Fruit fly (Drosophila melanogaster) whole organism, embryonic: ENCODE results near the gene hiro.

ENCODE experiments used
- Aef1 ChIP-seq: fragments of 200-800 bp; sonication (Bioruptor generic); IDR thresholded peaks from 3 replicates; pipeline ENCODE4 v1.3.6; 2022; ENCODE audit warnings: missing biosample characterization, missing genetic modification characterization
- CG11695 ChIP-seq: fragments of 200-800 bp; sonication (Bioruptor generic); IDR thresholded peaks from 3 replicates; pipeline ENCODE4 v1.3.6; 2022; ENCODE audit warnings: missing biosample characterization, missing genetic modification characterization
- CG12071 ChIP-seq: fragments of 200-800 bp; sonication (Bioruptor generic); optimal IDR thresholded peaks from 3 replicates; lab custom pipeline; 2018; ENCODE audit warnings: missing biosample characterization, mild to moderate bottlenecking, missing genetic modification characterization
- CG12104 ChIP-seq: fragments of 200-800 bp; sonication (Bioruptor generic); optimal IDR thresholded peaks from 3 replicates; lab custom pipeline; 2016; ENCODE audit warnings: missing biosample characterization, missing genetic modification characterization
- CG12155 ChIP-seq: fragments of 200-800 bp; sonication (Bioruptor generic); optimal IDR thresholded peaks from 3 replicates; lab custom pipeline; 2016; ENCODE audit warnings: missing biosample characterization, missing genetic modification characterization
- CG12942 ChIP-seq: fragments of 200-800 bp; sonication (Bioruptor generic); optimal IDR thresholded peaks from 3 replicates; lab custom pipeline; 2016; ENCODE audit warnings: missing biosample characterization, missing genetic modification characterization
- CG15269 ChIP-seq: fragments of 200-800 bp; sonication (Bioruptor generic); optimal IDR thresholded peaks from 2 replicates; lab custom pipeline; 2018; ENCODE audit warnings: missing biosample characterization, mild to moderate bottlenecking, missing genetic modification characterization, moderate library complexity
- CG16813 ChIP-seq: fragments of 200-800 bp; sonication (Bioruptor generic); IDR thresholded peaks from 3 replicates; pipeline ENCODE4 v1.3.6; 2022; ENCODE audit warnings: missing biosample characterization, missing genetic modification characterization; ENCODE audit not compliant: partially characterized antibody
- CG17359 ChIP-seq: fragments of 200-800 bp; sonication (Bioruptor generic); optimal IDR thresholded peaks from 3 replicates; lab custom pipeline; 2018; ENCODE audit warnings: missing biosample characterization, mild to moderate bottlenecking, missing genetic modification characterization, moderate library complexity
- CG17912 ChIP-seq: fragments of 200-800 bp; sonication (Bioruptor generic); optimal IDR thresholded peaks from 2 replicates; lab custom pipeline; 2018; ENCODE audit warnings: missing biosample characterization, mild to moderate bottlenecking, missing genetic modification characterization
- CG1832 ChIP-seq: fragments of 200-800 bp; sonication (Bioruptor generic); optimal IDR thresholded peaks from 2 replicates; lab custom pipeline; 2017; ENCODE audit warnings: missing biosample characterization, mild to moderate bottlenecking, missing genetic modification characterization, inconsistent platforms
- CG30020 ChIP-seq: fragments of 200-800 bp; optimal IDR thresholded peaks from 2 replicates; lab custom pipeline; 2019; ENCODE audit warnings: missing biosample characterization, mild to moderate bottlenecking, missing genetic modification characterization, moderate library complexity
- CG30403 ChIP-seq: fragments of 200-800 bp; sonication (Bioruptor generic); optimal IDR thresholded peaks from 3 replicates; lab custom pipeline; 2016; ENCODE audit warnings: missing biosample characterization, missing genetic modification characterization
- CG3065 ChIP-seq: fragments of 200-800 bp; sonication (Bioruptor generic); optimal IDR thresholded peaks from 2 replicates; lab custom pipeline; 2016; ENCODE audit warnings: missing biosample characterization, missing genetic modification characterization
- CG33557 ChIP-seq: fragments of 200-800 bp; sonication (Bioruptor generic); optimal IDR thresholded peaks from 2 replicates; lab custom pipeline; 2019; ENCODE audit warnings: missing biosample characterization, mild to moderate bottlenecking, missing genetic modification characterization, moderate library complexity
- CG3726 ChIP-seq: fragments of 200-800 bp; sonication (Bioruptor generic); IDR thresholded peaks from 3 replicates; pipeline ENCODE4, ENCODE4 v1.3.6; 2022; ENCODE audit warnings: missing biosample characterization, missing genetic modification characterization
- CG4424 ChIP-seq: fragments of 200-800 bp; sonication (Bioruptor generic); optimal IDR thresholded peaks from 3 replicates; lab custom pipeline; 2016; ENCODE audit warnings: missing biosample characterization, missing genetic modification characterization
- CG5953 ChIP-seq: fragments of 200-800 bp; sonication (Bioruptor generic); IDR thresholded peaks from 2 replicates; pipeline ENCODE4 v1.3.6; 2022; ENCODE audit warnings: missing biosample characterization, missing genetic modification characterization
- CG7556 ChIP-seq: fragments of 200-800 bp; sonication (Bioruptor generic); optimal IDR thresholded peaks from 2 replicates; lab custom pipeline; 2017; ENCODE audit warnings: missing biosample characterization, mild to moderate bottlenecking, missing genetic modification characterization
- CG7839 ChIP-seq: fragments of 200-800 bp; sonication (Bioruptor generic); optimal IDR thresholded peaks from 3 replicates; lab custom pipeline; 2018; ENCODE audit warnings: missing biosample characterization, mild to moderate bottlenecking, missing genetic modification characterization, moderate library complexity
- CG9437 ChIP-seq: fragments of 200-800 bp; sonication (Bioruptor generic); optimal IDR thresholded peaks from 2 replicates; lab custom pipeline; 2018; ENCODE audit warnings: missing biosample characterization, mild to moderate bottlenecking, missing genetic modification characterization
- CG9609 ChIP-seq: fragments of 200-800 bp; sonication (Bioruptor generic); optimal IDR thresholded peaks from 3 replicates; lab custom pipeline; 2016; ENCODE audit warnings: missing biosample characterization, missing genetic modification characterization
- CG9817 ChIP-seq: fragments of 200-800 bp; sonication (Bioruptor generic); optimal IDR thresholded peaks from 2 replicates; lab custom pipeline; 2018; ENCODE audit warnings: missing biosample characterization, mild to moderate bottlenecking, missing genetic modification characterization, moderate library complexity
- Dbx ChIP-seq: fragments of 200-800 bp; sonication (Bioruptor generic); IDR thresholded peaks from 3 replicates; pipeline ENCODE4 v1.3.6; 2022; ENCODE audit warnings: missing biosample characterization, missing genetic modification characterization
- Dek ChIP-seq: fragments of 200-800 bp; sonication (Bioruptor generic); optimal IDR thresholded peaks from 3 replicates; lab custom pipeline; 2019; ENCODE audit warnings: missing biosample characterization, mild to moderate bottlenecking, missing genetic modification characterization, moderate library complexity
- Doc2 ChIP-seq: fragments of 200-800 bp; sonication (Bioruptor generic); IDR thresholded peaks from 2 replicates; pipeline ENCODE4 v1.3.6; 2022; ENCODE audit warnings: missing biosample characterization, missing genetic modification characterization
- Hmx ChIP-seq: fragments of 200-800 bp; sonication (Bioruptor generic); optimal IDR thresholded peaks from 2 replicates; lab custom pipeline; 2016; ENCODE audit warnings: missing biosample characterization, missing genetic modification characterization
- Hsf ChIP-seq: fragments of 200-800 bp; sonication (Bioruptor generic); optimal IDR thresholded peaks from 3 replicates; lab custom pipeline; 2016; ENCODE audit warnings: missing biosample characterization, missing genetic modification characterization
- Kr ChIP-seq: fragments of 200-800 bp; sonication (Bioruptor generic); optimal IDR thresholded peaks from 2 replicates; lab custom pipeline; 2017; ENCODE audit warnings: missing biosample characterization, mild to moderate bottlenecking, missing genetic modification characterization
- MBD-R2 ChIP-seq: fragments of 200-800 bp; sonication (Bioruptor generic); IDR thresholded peaks from 2 replicates; pipeline ENCODE4 v1.3.6; 2022; ENCODE audit warnings: missing biosample characterization, missing genetic modification characterization
- MTF-1 ChIP-seq: fragments of 200-800 bp; sonication (Bioruptor generic); optimal IDR thresholded peaks from 2 replicates; lab custom pipeline; 2018; ENCODE audit warnings: missing biosample characterization, mild to moderate bottlenecking, missing genetic modification characterization, borderline replicate concordance
- Pdp1 ChIP-seq, 2 experiments: fragments of 200-800 bp; sonication (Bioruptor generic); optimal IDR thresholded peaks; 3 replicates each; lab custom pipeline; 2016; ENCODE audit warnings: missing biosample characterization in 2 of 2, missing genetic modification characterization in 2 of 2, mild to moderate bottlenecking in 1 of 2, moderate library complexity in 1 of 2
- Stat92E ChIP-seq, 3 experiments: fragments of >200 bp in 2 of 3; fragments of 200-800 bp in 1 of 3; sonication (Bioruptor generic) in 1 of 3; optimal IDR thresholded peaks; 2 replicates each; lab custom pipeline; 2017 to 2019; ENCODE audit warnings: missing biosample characterization in 3 of 3, missing genetic modification characterization in 3 of 3, mild to moderate bottlenecking in 1 of 3, moderate library complexity in 1 of 3
- ac ChIP-seq: fragments of 200-800 bp; sonication (Bioruptor generic); optimal IDR thresholded peaks from 3 replicates; lab custom pipeline; 2017; ENCODE audit warnings: missing biosample characterization, mild to moderate bottlenecking, missing genetic modification characterization
- cas ChIP-seq: fragments of 200-800 bp; sonication (Bioruptor generic); IDR thresholded peaks from 2 replicates; pipeline ENCODE4 v1.3.6; 2022; ENCODE audit warnings: missing biosample characterization, missing genetic modification characterization
- danr ChIP-seq: fragments of 200-800 bp; sonication (Bioruptor generic); IDR thresholded peaks from 2 replicates; pipeline ENCODE4 v1.3.6; 2022; ENCODE audit warnings: missing biosample characterization, missing genetic modification characterization
- esg ChIP-seq: fragments of 200-800 bp; sonication (Bioruptor generic); conservative IDR thresholded peaks from 2 replicates; pipeline ENCODE4 v1.3.6; 2022; ENCODE audit warnings: missing biosample characterization, missing genetic modification characterization
- grau ChIP-seq: fragments of 200-800 bp; optimal IDR thresholded peaks from 3 replicates; lab custom pipeline; 2019; ENCODE audit warnings: missing biosample characterization, mild to moderate bottlenecking, missing genetic modification characterization, moderate library complexity
- gsb-n ChIP-seq: fragments of 200-800 bp; sonication (Bioruptor generic); optimal IDR thresholded peaks from 3 replicates; lab custom pipeline; 2018; ENCODE audit warnings: missing biosample characterization, mild to moderate bottlenecking, missing genetic modification characterization
- lab ChIP-seq: fragments of 200-800 bp; sonication (Bioruptor generic); optimal IDR thresholded peaks from 3 replicates; lab custom pipeline; 2017; ENCODE audit warnings: missing biosample characterization, missing genetic modification characterization, mild to moderate bottlenecking, moderate library complexity, missing genetic modification reagents
- oc ChIP-seq: fragments of 200-800 bp; sonication (Bioruptor generic); optimal IDR thresholded peaks from 2 replicates; lab custom pipeline; 2018; ENCODE audit warnings: missing biosample characterization, mild to moderate bottlenecking, missing genetic modification characterization, moderate library complexity
- pho ChIP-seq: fragments of 200-800 bp; sonication (Bioruptor generic); optimal IDR thresholded peaks from 2 replicates; lab custom pipeline; 2016; ENCODE audit warnings: missing biosample characterization, missing genetic modification characterization
- sc ChIP-seq, 3 experiments: fragments of >200 bp in 2 of 3; fragments of 200-800 bp in 1 of 3; sonication (Bioruptor generic) in 1 of 3; optimal IDR thresholded peaks; 2 replicates in 2 of 3; 3 replicates in 1 of 3; lab custom pipeline; 2017; ENCODE audit warnings: mild to moderate bottlenecking in 1 of 3, missing biosample characterization in 1 of 3, missing genetic modification characterization in 1 of 3, missing genetic modification reagents in 1 of 3
- so ChIP-seq: fragments of 200-800 bp; sonication (Bioruptor generic); IDR thresholded peaks from 3 replicates; pipeline ENCODE4 v1.3.6; 2022; ENCODE audit warnings: missing biosample characterization, missing genetic modification characterization
- toy ChIP-seq: fragments of 200-800 bp; sonication (Bioruptor generic); IDR thresholded peaks from 2 replicates; pipeline ENCODE4 v1.3.6; 2022; ENCODE audit warnings: missing biosample characterization, missing genetic modification characterization
- wor ChIP-seq: fragments of 200-800 bp; sonication (Bioruptor generic); IDR thresholded peaks from 2 replicates; pipeline ENCODE4 v1.3.6; 2022; ENCODE audit warnings: missing biosample characterization, missing genetic modification characterization
- zen ChIP-seq: fragments of 200-800 bp; sonication (Bioruptor generic); optimal IDR thresholded peaks from 3 replicates; lab custom pipeline; 2018; ENCODE audit warnings: missing biosample characterization, mild to moderate bottlenecking, missing genetic modification characterization, moderate library complexity
- zf30C ChIP-seq: fragments of 200-800 bp; sonication (Bioruptor generic); optimal IDR thresholded peaks from 3 replicates; lab custom pipeline; 2018; ENCODE audit warnings: missing biosample characterization, mild to moderate bottlenecking, missing genetic modification characterization
- zfh1 ChIP-seq: fragments of 200-800 bp; sonication (Bioruptor generic); IDR thresholded peaks from 3 replicates; pipeline ENCODE4 v1.3.6; 2022; ENCODE audit warnings: missing biosample characterization, missing genetic modification characterization

The hiro gene

dm6 chr3L:644111-644718, 43.5 kb downstream of the hiro start (continued):
- TF ChIP-seq CG12155 (GFP tag; lab: Kevin White, UChicago) (peak; percentile 78), gsb-n (tag; lab: Kevin White, UChicago) (peak; percentile 82), toy (GFP tag; lab: Robert Waterston, UW) (no peak), Aef1 (GFP tag; lab: Robert Waterston, UW) (peak; percentile 83), zen (tag; lab: Kevin White, UChicago) (peak; percentile 68), so (GFP tag; lab: Robert Waterston, UW) (peak; percentile 91), CG12071 (GFP tag; lab: Kevin White, UChicago) (peak; percentile 90), CG11695 (GFP tag; lab: Robert Waterston, UW) (peak; percentile 78), oc (tag; lab: Kevin White, UChicago) (peak; percentile 95), CG15269 (peak; percentile 87), zf30C (peak; percentile 78), CG7556 (GFP tag; lab: Kevin White, UChicago) (peak; percentile 72), zfh1 (GFP tag; lab: Robert Waterston, UW) (peak; percentile 93), CG30020 (tag; lab: Kevin White, UChicago) (peak; percentile 33), MTF-1 (peak; percentile 83), grau (tag; lab: Kevin White, UChicago) (peak; percentile 82), Stat92E (GFP tag; optimal IDR thresholded peaks at IDR 0.05; lab: Kevin White, UChicago) (no peak), CG4424 (GFP tag; lab: Kevin White, UChicago) (peak; percentile 91), pho (GFP tag; lab: Kevin White, UChicago) (peak; percentile 52), Dek (tag; lab: Kevin White, UChicago) (peak; percentile 69), CG17359 (tag; lab: Kevin White, UChicago) (peak; percentile 95), wor (GFP tag; lab: Robert Waterston, UW) (peak; percentile 85), CG30403 (peak; percentile 89), sc (optimal IDR thresholded peaks at IDR 0.05; lab: Kevin White, UChicago) (no peak), sc (GFP tag; optimal IDR thresholded peaks at IDR 0.05; lab: Kevin White, UChicago) (peak; percentile 80), Doc2 (GFP tag; lab: Robert Waterston, UW) (no peak), Dbx (GFP tag; lab: Robert Waterston, UW) (0 out of 3 replicates have a peak, but pooled peaks have one; percentile 50), Hmx (GFP tag; lab: Kevin White, UChicago) (no peak), MBD-R2 (GFP tag; lab: Robert Waterston, UW) (peak; percentile 65; the same call in 1 of the 2 replicates), CG3065 (GFP tag; lab: Kevin White, UChicago) (peak; percentile 79), danr (GFP tag; lab: Robert Waterston, UW) (peak; percentile 35; the same call in 1 of the 2 replicates), CG1832 (GFP tag; lab: Kevin White, UChicago) (no peak), CG12942 (peak; percentile 87), Pdp1 (GFP tag; optimal IDR thresholded peaks at IDR 0.05; lab: Kevin White, UChicago) (peak; percentile 82 to 91), CG3726 (GFP tag; lab: Robert Waterston, UW) (0 out of 3 replicates have a peak, but pooled peaks have one; percentile 59), lab (peak; percentile 89), Kr (GFP tag; lab: Kevin White, UChicago) (no peak), Hsf (GFP tag; lab: Kevin White, UChicago) (peak; percentile 88), CG9817 (tag; lab: Kevin White, UChicago) (peak; percentile 64), ac (GFP tag; lab: Kevin White, UChicago) (peak; percentile 34), esg (GFP tag; lab: Robert Waterston, UW) (peak; percentile 80), CG9437 (peak; percentile 72), CG7839 (peak; percentile 86), cas (GFP tag; lab: Robert Waterston, UW) (no peak), CG16813 (GFP tag; lab: Robert Waterston, UW) (no peak), CG33557 (peak; percentile 2), CG5953 (GFP tag; lab: Robert Waterston, UW) (peak; percentile 92), CG12104 (GFP tag; lab: Kevin White, UChicago) (peak; percentile 62), CG9609 (peak; percentile 88), CG17912 (GFP tag; lab: Kevin White, UChicago) (peak; percentile 36)
